Fruit fly (Drosophila melanogaster) whole organism, pupa: Measurements from ENCODE around the gene Usp32.

Experiments
- CG10348 ChIP-seq: fragments of 200-800 bp; sonication (Bioruptor generic); IDR thresholded peaks from 2 replicates; pipeline ENCODE4 v1.3.6; 2022; ENCODE audit warnings: missing biosample characterization, missing genetic modification characterization
- CG12605 ChIP-seq: fragments of 200-800 bp; sonication (Bioruptor generic); IDR thresholded peaks from 2 replicates; pipeline ENCODE4 v1.3.6; 2022; ENCODE audit warnings: missing biosample characterization, missing genetic modification characterization
- CG13204 ChIP-seq: fragments of 200-800 bp; sonication (Bioruptor generic); optimal IDR thresholded peaks from 2 replicates; lab custom pipeline; 2018; ENCODE audit warnings: missing biosample characterization, mild to moderate bottlenecking, missing genetic modification characterization, moderate library complexity
- CG14655 ChIP-seq: fragments of 200-800 bp; sonication (Bioruptor generic); optimal IDR thresholded peaks from 3 replicates; lab custom pipeline; 2017; ENCODE audit warnings: mild to moderate bottlenecking, missing biosample characterization, missing genetic modification reagents, missing genetic modification characterization
- CG15710 ChIP-seq: fragments of 200-800 bp; sonication (Bioruptor generic); optimal IDR thresholded peaks from 2 replicates; lab custom pipeline; 2018; ENCODE audit warnings: missing biosample characterization, mild to moderate bottlenecking, missing genetic modification characterization, moderate library complexity
- CG32121 ChIP-seq: fragments of 200-800 bp; sonication (Bioruptor generic); IDR thresholded peaks from 2 replicates; pipeline ENCODE4 v1.3.6; 2022; ENCODE audit warnings: missing biosample characterization, missing genetic modification characterization
- CG34367 ChIP-seq: fragments of 200-800 bp; sonication (Bioruptor generic); optimal IDR thresholded peaks from 2 replicates; lab custom pipeline; 2018; ENCODE audit warnings: missing biosample characterization, mild to moderate bottlenecking, missing genetic modification characterization
- CG4496 ChIP-seq: fragments of 200-800 bp; sonication (Bioruptor generic); IDR thresholded peaks from 3 replicates; pipeline ENCODE4 v1.3.6; 2022; ENCODE audit warnings: missing biosample characterization, missing genetic modification characterization
- CG8159 ChIP-seq: fragments of 200-800 bp; sonication (Bioruptor generic); optimal IDR thresholded peaks from 3 replicates; lab custom pipeline; 2018; ENCODE audit warnings: missing biosample characterization, mild to moderate bottlenecking, missing genetic modification characterization, moderate library complexity
- CG8301 ChIP-seq: fragments of 200-800 bp; sonication (Bioruptor generic); optimal IDR thresholded peaks from 2 replicates; lab custom pipeline; 2018; ENCODE audit warnings: missing biosample characterization, mild to moderate bottlenecking, missing genetic modification characterization
- CG9948 ChIP-seq: fragments of 200-800 bp; sonication (Bioruptor generic); optimal IDR thresholded peaks from 2 replicates; lab custom pipeline; 2018; ENCODE audit warnings: missing biosample characterization, mild to moderate bottlenecking, missing genetic modification characterization, moderate library complexity
- D1 ChIP-seq: fragments of 200-800 bp; sonication (Bioruptor generic); optimal IDR thresholded peaks from 2 replicates; lab custom pipeline; 2018; ENCODE audit warnings: missing biosample characterization, mild to moderate bottlenecking, missing genetic modification characterization, moderate library complexity
- EcR ChIP-seq: fragments of 200-800 bp; sonication (Bioruptor generic); optimal IDR thresholded peaks from 3 replicates; lab custom pipeline; 2019; ENCODE audit warnings: missing biosample characterization, missing genetic modification characterization, mild to moderate bottlenecking, moderate library complexity, missing genetic modification reagents
- Ets98B ChIP-seq: fragments of 200-800 bp; sonication (Bioruptor generic); IDR thresholded peaks from 2 replicates; pipeline ENCODE4 v1.3.6; 2022; ENCODE audit warnings: missing biosample characterization, missing genetic modification characterization
- Pif1A ChIP-seq: fragments of 200-800 bp; sonication (Bioruptor generic); optimal IDR thresholded peaks from 3 replicates; lab custom pipeline; 2016; ENCODE audit warnings: missing biosample characterization, missing genetic modification characterization
- Pif1B ChIP-seq: fragments of 200-800 bp; sonication (Bioruptor generic); optimal IDR thresholded peaks from 3 replicates; lab custom pipeline; 2016; ENCODE audit warnings: missing biosample characterization, missing genetic modification characterization
- Snoo ChIP-seq: fragments of 200-800 bp; sonication (Bioruptor generic); optimal IDR thresholded peaks from 3 replicates; lab custom pipeline; 2017; ENCODE audit warnings: missing biosample characterization, mild to moderate bottlenecking, missing genetic modification characterization, inconsistent platforms
- fd96Ca ChIP-seq: fragments of 200-800 bp; sonication (Bioruptor generic); IDR thresholded peaks from 3 replicates; pipeline ENCODE4 v1.3.6; 2022; ENCODE audit warnings: missing biosample characterization, missing genetic modification characterization
- gl ChIP-seq: fragments of 200-800 bp; sonication (Bioruptor generic); optimal IDR thresholded peaks from 2 replicates; lab custom pipeline; 2018; ENCODE audit warnings: missing biosample characterization, mild to moderate bottlenecking, missing genetic modification characterization
- rn ChIP-seq: fragments of 200-800 bp; sonication (Bioruptor generic); IDR thresholded peaks from 2 replicates; pipeline ENCODE4 v1.3.6; 2022; ENCODE audit warnings: missing biosample characterization, missing genetic modification characterization

Gene Usp32

dm6 chr3L:19906780-19907705, 36.1 kb downstream of the Usp32 start:
- TF ChIP-seq rn (GFP tag; lab: Robert Waterston, UW) (no peak), CG9948 (tag; lab: Kevin White, UChicago) (no peak), gl (tag; lab: Kevin White, UChicago) (no peak), D1 (tag; lab: Kevin White, UChicago) (no peak), CG13204 (GFP tag; lab: Kevin White, UChicago) (no peak), Snoo (tag; lab: Kevin White, UChicago) (no peak), Pif1A (GFP tag; lab: Kevin White, UChicago) (no peak), EcR (GFP tag; lab: Kevin White, UChicago) (no peak)

dm6 chr3L:19907706-19908070, 36.7 kb downstream of the Usp32 start:
- TF ChIP-seq CG4496 (GFP tag; lab: Robert Waterston, UW) (peak; percentile 29; the same call in 1 of the 3 replicates), CG8159 (tag; lab: Kevin White, UChicago) (no peak)

- TF ChIP-seq CG4496 (GFP tag; lab: Robert Waterston, UW) (peak; percentile 19; the same call in 1 of the 3 replicates), EcR (GFP tag; lab: Kevin White, UChicago) (peak; percentile 18), CG12605 (peak; percentile 7; the same call in 1 of the 2 replicates), CG32121 (GFP tag; lab: Robert Waterston, UW) (peak; percentile 62; the same call in 1 of the 2 replicates), CG9948 (tag; lab: Kevin White, UChicago) (no peak), Ets98B (GFP tag; lab: Robert Waterston, UW) (peak; percentile 28; the same call in 1 of the 2 replicates), CG14655 (GFP tag; lab: Kevin White, UChicago) (no peak)
Measured at dm6 chr3L:19908201-19909127, 37.5 kb downstream of the Usp32 start.

- peak; percentile 16 for TF ChIP-seq CG8159 (tag; lab: Kevin White, UChicago)
- TF ChIP-seq fd96Ca (GFP tag; lab: Robert Waterston, UW) = no peak
- TF ChIP-seq, all 21 proteins: peak for 1
Measured at dm6 chr3L:19909234-19910053, 38.5 kb downstream of the Usp32 start.

- TF ChIP-seq EcR (GFP tag; lab: Kevin White, UChicago) (no peak), CG13204 (GFP tag; lab: Kevin White, UChicago) (no peak), Snoo (tag; lab: Kevin White, UChicago) (peak; percentile 21), gl (tag; lab: Kevin White, UChicago) (no peak), fd96Ca (GFP tag; lab: Robert Waterston, UW) (no peak), CG15710 (peak; percentile 10), Ets98B (GFP tag; lab: Robert Waterston, UW) (peak; percentile 20; the same call in 1 of the 2 replicates), CG12605 (no peak)
Measured at dm6 chr3L:19910054-19910414, 39.1 kb downstream of the Usp32 start, which contains the start of the genes Mi-2 and Prp3. Gene Mi-2 (minus strand): TSS chr3L:19910215. Gene Prp3 (plus strand): TSS chr3L:19910300.

- TF ChIP-seq rn (GFP tag; lab: Robert Waterston, UW) = no peak
- no peak for TF ChIP-seq CG8301 (tag; lab: Kevin White, UChicago)
- TF ChIP-seq Pif1B (GFP tag; lab: Kevin White, UChicago) = no peak
- no peak for TF ChIP-seq CG14655 (GFP tag; lab: Kevin White, UChicago)
- no peak for TF ChIP-seq Pif1A (GFP tag; lab: Kevin White, UChicago)
- no peak for TF ChIP-seq gl (tag; lab: Kevin White, UChicago)
- TF ChIP-seq Ets98B (GFP tag; lab: Robert Waterston, UW) = no peak
- TF ChIP-seq CG34367 (tag; lab: Kevin White, UChicago) = no peak
- no peak for TF ChIP-seq D1 (tag; lab: Kevin White, UChicago)
- TF ChIP-seq CG10348 (GFP tag; lab: Robert Waterston, UW) = no peak
- no peak for TF ChIP-seq CG15710
- no peak for TF ChIP-seq EcR (GFP tag; lab: Kevin White, UChicago)
- TF ChIP-seq CG13204 (GFP tag; lab: Kevin White, UChicago) = no peak
Measured at dm6 chr3L:19913328-19913936, 42.5 kb downstream of the Usp32 start, which contains the start of gene Mtr3. Gene Mtr3 (minus strand): TSS chr3L:19913715.
